Worm (Caenorhabditis elegans) whole organism, L4 larva: Measurements from ENCODE around the gene pat-6.

Source experiments
- F10B5.3 ChIP-seq: sonication (generic microtip); optimal IDR thresholded peaks from 2 replicates; lab custom pipeline; 2016; ENCODE audit warnings: mild to moderate bottlenecking, missing genetic modification characterization, missing compliant biosample characterization
- Y48G9A.11 ChIP-seq: fragments of 200-800 bp; sonication (Bioruptor generic); IDR thresholded peaks from 2 replicates; pipeline ENCODE4 v1.3.6; 2022; ENCODE audit warnings: missing genetic modification reagents, missing genetic modification characterization, missing compliant biosample characterization
- Y75B8A.6 ChIP-seq: fragments of 200-800 bp; sonication (Bioruptor generic); IDR thresholded peaks from 2 replicates; pipeline ENCODE4 v1.3.6; 2022; ENCODE audit warnings: missing genetic modification reagents, missing genetic modification characterization, missing compliant biosample characterization
- arid-1 ChIP-seq: fragments of 200-800 bp; sonication (Bioruptor generic); conservative IDR thresholded peaks from 2 replicates; pipeline ENCODE4 v1.3.6; 2022; ENCODE audit warnings: missing genetic modification reagents, missing genetic modification characterization, missing compliant biosample characterization
- cey-2 ChIP-seq: sonication (generic microtip); optimal IDR thresholded peaks from 3 replicates; lab custom pipeline; 2017; ENCODE audit warnings: missing genetic modification characterization, mild to moderate bottlenecking, missing compliant biosample characterization, antibody characterized with exemption, borderline replicate concordance; ENCODE audit not compliant: insufficient read depth
- hlh-30 ChIP-seq: sonication (generic microtip); optimal IDR thresholded peaks from 2 replicates; lab custom pipeline; 2017; ENCODE audit warnings: antibody characterized with exemption, mild to moderate bottlenecking, missing genetic modification characterization, missing compliant biosample characterization; ENCODE audit not compliant: insufficient read depth
- lim-7 ChIP-seq: fragments of 200-800 bp; sonication (Bioruptor generic); IDR thresholded peaks from 2 replicates; pipeline ENCODE4 v1.3.6; 2022; ENCODE audit warnings: missing genetic modification characterization, missing compliant biosample characterization
- nhr-111 ChIP-seq: fragments of 200-800 bp; sonication (Bioruptor generic); optimal IDR thresholded peaks from 2 replicates; lab custom pipeline; 2018; ENCODE audit warnings: mild to moderate bottlenecking, missing genetic modification characterization, missing compliant biosample characterization
- nhr-28 ChIP-seq: fragments of 150-350 bp; optimal IDR thresholded peaks from 2 replicates; lab custom pipeline; 2014; ENCODE audit warnings: missing biosample characterization, missing genetic modification characterization
- nhr-76 ChIP-seq: fragments of 150-350 bp; optimal IDR thresholded peaks from 2 replicates; lab custom pipeline; 2014; ENCODE audit warnings: missing biosample characterization, missing genetic modification characterization
- unc-130 ChIP-seq: sonication (generic microtip); optimal IDR thresholded peaks from 2 replicates; lab custom pipeline; 2016; ENCODE audit warnings: missing genetic modification reagents, missing genetic modification characterization, missing compliant biosample characterization
- zag-1 ChIP-seq: fragments of 150-350 bp; optimal IDR thresholded peaks from 2 replicates; lab custom pipeline; 2014; ENCODE audit warnings: missing biosample characterization, missing genetic modification characterization

DNA sequence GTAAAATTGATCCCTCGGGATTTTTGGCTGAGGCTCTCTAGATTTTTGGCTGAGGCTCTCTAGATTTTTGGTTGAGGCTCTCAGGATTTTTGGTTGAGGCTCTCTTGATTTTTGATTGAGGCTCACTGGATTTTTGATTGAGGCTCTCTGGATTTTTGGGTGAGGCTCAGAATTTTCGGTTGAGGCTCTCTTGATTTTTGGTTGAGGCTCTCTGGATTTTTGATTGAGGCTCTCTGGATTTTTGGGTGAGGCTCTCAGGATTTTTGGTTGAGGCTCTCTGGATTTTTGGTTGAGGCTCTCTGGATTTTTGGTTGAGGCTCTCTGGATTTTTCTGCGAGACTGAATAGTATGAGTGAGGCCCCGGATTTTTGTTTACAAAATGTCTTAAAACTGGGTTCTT lies 27.9 kb downstream of the pat-6 start:
- TF ChIP-seq nhr-76 (tag; lab: Kevin White, UChicago) (no peak), nhr-111 (no peak), Y48G9A.11 (GFP tag; lab: Robert Waterston, UW) (no peak), cey-2 (tag; lab: Kevin White, UChicago) (no peak), unc-130 (GFP tag; lab: Kevin White, UChicago) (no peak), arid-1 (GFP tag; lab: Robert Waterston, UW) (no peak), zag-1 (tag; lab: Kevin White, UChicago) (no peak), Y75B8A.6 (GFP tag; lab: Robert Waterston, UW) (no peak), hlh-30 (no peak), nhr-28 (tag; lab: Kevin White, UChicago) (no peak), lim-7 (GFP tag; lab: Robert Waterston, UW) (no peak), F10B5.3 (tag; lab: Kevin White, UChicago) (no peak)
